Fruit fly (Drosophila melanogaster) whole organism, embryonic: ENCODE measurements around the gene Inx7.

ENCODE experiments used
- ATbp ChIP-seq: fragments of 200-800 bp; sonication (Bioruptor generic); optimal IDR thresholded peaks from 2 replicates; lab custom pipeline; 2017; ENCODE audit warnings: missing biosample characterization, mild to moderate bottlenecking, missing genetic modification characterization, missing genetic modification reagents
- Antp ChIP-seq: fragments of 200-800 bp; sonication (Bioruptor generic); optimal IDR thresholded peaks from 3 replicates; lab custom pipeline; 2016; ENCODE audit warnings: missing biosample characterization, missing genetic modification characterization
- CG10209 ChIP-seq: fragments of 200-800 bp; sonication (Bioruptor generic); optimal IDR thresholded peaks from 3 replicates; lab custom pipeline; 2017; ENCODE audit warnings: missing biosample characterization, mild to moderate bottlenecking, missing genetic modification characterization, missing genetic modification reagents
- CG1024 ChIP-seq: fragments of 200-800 bp; sonication (Bioruptor generic); IDR thresholded peaks from 2 replicates; pipeline ENCODE4 v1.3.6; 2022; ENCODE audit warnings: missing biosample characterization, missing genetic modification characterization
- CG10959 ChIP-seq: fragments of 200-800 bp; sonication (Bioruptor generic); IDR thresholded peaks from 2 replicates; pipeline ENCODE4 v1.3.6; 2022; ENCODE audit warnings: missing biosample characterization, missing genetic modification characterization
- CG11560 ChIP-seq: fragments of 200-800 bp; sonication (Bioruptor generic); IDR thresholded peaks from 3 replicates; pipeline ENCODE4 v1.3.6; 2022; ENCODE audit warnings: missing biosample characterization, missing genetic modification characterization
- CG13296 ChIP-seq: fragments of 200-800 bp; sonication (Bioruptor generic); optimal IDR thresholded peaks from 3 replicates; lab custom pipeline; 2018; ENCODE audit warnings: missing biosample characterization, mild to moderate bottlenecking, missing genetic modification characterization
- CG14441 ChIP-seq: fragments of 200-800 bp; sonication (Bioruptor generic); IDR thresholded peaks from 2 replicates; pipeline ENCODE4 v1.3.6; 2022; ENCODE audit warnings: missing biosample characterization, missing genetic modification characterization
- CG17612 ChIP-seq: fragments of 200-800 bp; sonication (Bioruptor generic); IDR thresholded peaks from 2 replicates; pipeline ENCODE4 v1.3.6; 2022; ENCODE audit warnings: missing biosample characterization, missing genetic modification characterization
- CG1832 ChIP-seq: fragments of 200-800 bp; sonication (Bioruptor generic); optimal IDR thresholded peaks from 2 replicates; lab custom pipeline; 2017; ENCODE audit warnings: missing biosample characterization, mild to moderate bottlenecking, missing genetic modification characterization, inconsistent platforms
- CG18619 ChIP-seq: fragments of 200-800 bp; sonication (Bioruptor generic); optimal IDR thresholded peaks from 3 replicates; lab custom pipeline; 2017; ENCODE audit warnings: missing biosample characterization, mild to moderate bottlenecking, missing genetic modification characterization
- CG2120 ChIP-seq: fragments of 200-800 bp; sonication (Bioruptor generic); optimal IDR thresholded peaks from 3 replicates; lab custom pipeline; 2016; ENCODE audit warnings: missing biosample characterization, missing genetic modification characterization
- CG2678 ChIP-seq: fragments of 200-800 bp; sonication (Bioruptor generic); optimal IDR thresholded peaks from 3 replicates; lab custom pipeline; 2019; ENCODE audit warnings: missing biosample characterization, mild to moderate bottlenecking, missing genetic modification characterization, moderate library complexity
- CG34376 ChIP-seq: fragments of 200-800 bp; sonication (Bioruptor generic); optimal IDR thresholded peaks from 2 replicates; lab custom pipeline; 2018; ENCODE audit warnings: missing biosample characterization, mild to moderate bottlenecking, missing genetic modification characterization
- CG34422 ChIP-seq: fragments of 200-800 bp; sonication (Bioruptor generic); IDR thresholded peaks from 3 replicates; pipeline ENCODE4 v1.3.6; 2022; ENCODE audit warnings: missing biosample characterization, missing genetic modification characterization
- CG4424 ChIP-seq: fragments of 200-800 bp; sonication (Bioruptor generic); optimal IDR thresholded peaks from 3 replicates; lab custom pipeline; 2016; ENCODE audit warnings: missing biosample characterization, missing genetic modification characterization
- CG7271 ChIP-seq: fragments of 200-800 bp; sonication (Bioruptor generic); optimal IDR thresholded peaks from 2 replicates; lab custom pipeline; 2018; ENCODE audit warnings: missing biosample characterization, mild to moderate bottlenecking, missing genetic modification characterization, moderate library complexity
- CG9727 ChIP-seq: fragments of 200-800 bp; sonication (Bioruptor generic); optimal IDR thresholded peaks from 3 replicates; lab custom pipeline; 2017; ENCODE audit warnings: missing biosample characterization, mild to moderate bottlenecking, missing genetic modification characterization
- Dek ChIP-seq: fragments of 200-800 bp; sonication (Bioruptor generic); optimal IDR thresholded peaks from 3 replicates; lab custom pipeline; 2019; ENCODE audit warnings: missing biosample characterization, mild to moderate bottlenecking, missing genetic modification characterization, moderate library complexity
- Elba2 ChIP-seq: fragments of 200-800 bp; sonication (Bioruptor generic); optimal IDR thresholded peaks from 3 replicates; lab custom pipeline; 2016; ENCODE audit warnings: missing biosample characterization, missing genetic modification characterization
- HLH4C ChIP-seq: fragments of 200-800 bp; sonication (Bioruptor generic); IDR thresholded peaks from 3 replicates; pipeline ENCODE4 v1.3.6; 2022; ENCODE audit warnings: missing biosample characterization, missing genetic modification characterization; ENCODE audit not compliant: partially characterized antibody
- Hand ChIP-seq: fragments of 200-800 bp; sonication (Bioruptor generic); optimal IDR thresholded peaks from 2 replicates; lab custom pipeline; 2017; ENCODE audit warnings: mild to moderate bottlenecking, missing biosample characterization, missing genetic modification reagents, missing genetic modification characterization
- Jarid2 ChIP-seq: fragments of 200-800 bp; sonication (Bioruptor generic); optimal IDR thresholded peaks from 3 replicates; lab custom pipeline; 2017; ENCODE audit warnings: mild to moderate bottlenecking, missing biosample characterization, missing genetic modification reagents, missing genetic modification characterization
- Med ChIP-seq: fragments of 200-800 bp; sonication (Bioruptor generic); peaks from one replicate; lab custom pipeline; 2016; ENCODE audit warnings: missing biosample characterization, missing genetic modification characterization, mild to moderate bottlenecking, inconsistent platforms, moderate library complexity
- Optix ChIP-seq: fragments of 200-800 bp; sonication (Bioruptor generic); IDR thresholded peaks from 3 replicates; pipeline ENCODE4 v1.3.6; 2022; ENCODE audit warnings: missing biosample characterization, missing genetic modification characterization
- Poxn ChIP-seq: fragments of 200-800 bp; sonication (Bioruptor generic); IDR thresholded peaks from 2 replicates; pipeline ENCODE4 v1.3.6; 2022; ENCODE audit warnings: missing biosample characterization, missing genetic modification characterization
- Rfx ChIP-seq: fragments of 200-800 bp; sonication (Bioruptor generic); IDR thresholded peaks from 2 replicates; pipeline ENCODE4 v1.3.6; 2022; ENCODE audit warnings: missing biosample characterization, missing genetic modification characterization
- Rx ChIP-seq: fragments of 200-800 bp; sonication (Bioruptor generic); IDR thresholded peaks from 2 replicates; pipeline ENCODE4 v1.3.6; 2022; ENCODE audit warnings: missing biosample characterization, missing genetic modification characterization
- Taf1 ChIP-seq: fragments of 200-800 bp; sonication (Bioruptor generic); IDR thresholded peaks from 2 replicates; pipeline ENCODE4 v1.3.6; 2022; ENCODE audit warnings: missing biosample characterization, missing genetic modification characterization
- Usf ChIP-seq: fragments of 200-800 bp; sonication (Bioruptor generic); optimal IDR thresholded peaks from 2 replicates; lab custom pipeline; 2017; ENCODE audit warnings: missing genotype, missing biosample characterization, missing genetic modification characterization
- ab ChIP-seq: fragments of 200-800 bp; sonication (Bioruptor generic); optimal IDR thresholded peaks from 2 replicates; lab custom pipeline; 2016; ENCODE audit warnings: missing biosample characterization, missing genetic modification characterization
- abd-A ChIP-seq: fragments of 200-800 bp; sonication (Bioruptor generic); optimal IDR thresholded peaks from 3 replicates; lab custom pipeline; 2019; ENCODE audit warnings: missing biosample characterization, mild to moderate bottlenecking, missing genetic modification characterization, moderate library complexity
- az2 ChIP-seq: fragments of 200-800 bp; sonication (Bioruptor generic); optimal IDR thresholded peaks from 3 replicates; lab custom pipeline; 2016; ENCODE audit warnings: missing biosample characterization, missing genetic modification characterization
- bsh ChIP-seq, 2 experiments: fragments of 200-800 bp; sonication (Bioruptor generic); optimal IDR thresholded peaks; 2 replicates each; lab custom pipeline; 2017 to 2018; ENCODE audit warnings: mild to moderate bottlenecking in 2 of 2, missing biosample characterization in 2 of 2, missing genetic modification characterization in 2 of 2, moderate library complexity in 1 of 2
- caup ChIP-seq: fragments of 200-800 bp; sonication (Bioruptor generic); optimal IDR thresholded peaks from 3 replicates; lab custom pipeline; 2017; ENCODE audit warnings: missing biosample characterization, mild to moderate bottlenecking, missing genetic modification characterization, moderate library complexity; ENCODE audit not compliant: severe bottlenecking
- corto ChIP-seq: fragments of 200-800 bp; sonication (Bioruptor generic); optimal IDR thresholded peaks from 2 replicates; lab custom pipeline; 2016; ENCODE audit warnings: missing biosample characterization, mild to moderate bottlenecking, missing genetic modification characterization, moderate library complexity
- dmrt11E ChIP-seq: fragments of 200-800 bp; sonication (Bioruptor generic); optimal IDR thresholded peaks from 3 replicates; lab custom pipeline; 2018; ENCODE audit warnings: missing biosample characterization, mild to moderate bottlenecking, missing genetic modification characterization, moderate library complexity
- emc ChIP-seq: fragments of 200-800 bp; sonication (Bioruptor generic); optimal IDR thresholded peaks from 2 replicates; lab custom pipeline; 2016; ENCODE audit warnings: missing biosample characterization, missing genetic modification characterization
- gcm2 ChIP-seq: fragments of 200-800 bp; sonication (Bioruptor generic); optimal IDR thresholded peaks from 2 replicates; lab custom pipeline; 2016; ENCODE audit warnings: missing biosample characterization, missing genetic modification characterization
- grau ChIP-seq: fragments of 200-800 bp; optimal IDR thresholded peaks from 3 replicates; lab custom pipeline; 2019; ENCODE audit warnings: missing biosample characterization, mild to moderate bottlenecking, missing genetic modification characterization, moderate library complexity
- ham ChIP-seq: fragments of 200-800 bp; sonication (Bioruptor generic); IDR thresholded peaks from 2 replicates; pipeline ENCODE4 v1.3.6; 2022; ENCODE audit warnings: missing biosample characterization, missing genetic modification characterization
- lilli ChIP-seq: fragments of 200-800 bp; sonication (Bioruptor generic); optimal IDR thresholded peaks from 3 replicates; lab custom pipeline; 2016; ENCODE audit warnings: missing biosample characterization, missing genetic modification characterization
- mirr ChIP-seq: fragments of 200-800 bp; sonication (Bioruptor generic); optimal IDR thresholded peaks from 3 replicates; lab custom pipeline; 2018; ENCODE audit warnings: missing biosample characterization, mild to moderate bottlenecking, missing genetic modification characterization
- odd ChIP-seq: fragments of 200-800 bp; sonication (Bioruptor generic); optimal IDR thresholded peaks from 2 replicates; lab custom pipeline; 2017; ENCODE audit warnings: missing biosample characterization, mild to moderate bottlenecking, missing genetic modification characterization
- sens-2 ChIP-seq: fragments of 200-800 bp; sonication (Bioruptor generic); IDR thresholded peaks from 2 replicates; pipeline ENCODE4 v1.3.6; 2022; ENCODE audit warnings: missing biosample characterization, missing genetic modification characterization
- seq ChIP-seq: fragments of 200-800 bp; sonication (Bioruptor generic); IDR thresholded peaks from 2 replicates; pipeline ENCODE4 v1.3.6; 2022; ENCODE audit warnings: missing biosample characterization, missing genetic modification characterization
- trh ChIP-seq: fragments of 200-800 bp; sonication (Bioruptor generic); optimal IDR thresholded peaks from 2 replicates; lab custom pipeline; 2016; ENCODE audit warnings: missing biosample characterization, missing genetic modification characterization
- zfh1 ChIP-seq: fragments of 200-800 bp; sonication (Bioruptor generic); IDR thresholded peaks from 3 replicates; pipeline ENCODE4 v1.3.6; 2022; ENCODE audit warnings: missing biosample characterization, missing genetic modification characterization

Gene Inx7

dm6 chrX:6994473-6995179, 1.2 kb upstream of the Inx7 start (continued):
- TF ChIP-seq CG34376 (GFP tag; lab: Kevin White, UChicago), result peak; percentile 54
- TF ChIP-seq grau (tag; lab: Kevin White, UChicago), result no peak
- no peak for TF ChIP-seq CG10209 (GFP tag; lab: Kevin White, UChicago)
- TF ChIP-seq ab, result no peak
- peak; percentile 29 for TF ChIP-seq ATbp (GFP tag; lab: Kevin White, UChicago)
- peak; percentile 34 for TF ChIP-seq Med (GFP tag; lab: Kevin White, UChicago)
- no peak for TF ChIP-seq seq (GFP tag; lab: Robert Waterston, UW)
- TF ChIP-seq mirr (GFP tag; lab: Kevin White, UChicago), result peak; percentile 84
- peak; percentile 14 for TF ChIP-seq Hand (GFP tag; lab: Kevin White, UChicago)
- TF ChIP-seq CG17612 (GFP tag; lab: Robert Waterston, UW), result no peak
- no peak for TF ChIP-seq CG4424
- TF ChIP-seq Elba2 (GFP tag; lab: Kevin White, UChicago), result no peak
- no peak for TF ChIP-seq CG9727 (GFP tag; lab: Kevin White, UChicago)

DNA sequence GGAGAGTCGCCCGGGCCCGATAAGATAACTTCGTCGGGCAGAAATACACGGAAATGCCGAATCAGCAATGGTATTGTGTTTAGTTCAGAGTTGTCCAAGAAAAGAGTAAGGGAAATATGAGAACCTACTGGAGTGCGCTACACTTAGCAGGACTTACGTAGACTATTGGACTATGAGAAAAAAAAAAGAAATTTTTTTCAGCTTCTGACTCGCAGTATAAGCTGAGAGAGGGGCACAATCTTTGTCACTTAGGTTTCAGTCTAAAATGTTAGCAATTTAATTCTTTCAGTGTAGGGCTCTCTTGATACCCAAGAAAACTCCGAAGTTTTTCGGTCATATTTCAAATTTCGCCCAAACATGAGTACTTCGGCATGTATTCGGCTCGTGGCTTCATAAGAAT, 341 bp upstream of the Inx7 start:
- TF ChIP-seq CG7271 (tag; lab: Kevin White, UChicago) (no peak), trh (GFP tag; lab: Kevin White, UChicago) (no peak), sens-2 (GFP tag; lab: Robert Waterston, UW) (peak; percentile 72; the same call in 1 of the 2 replicates), az2 (GFP tag; lab: Kevin White, UChicago) (peak; percentile 62), dmrt11E (tag; lab: Kevin White, UChicago) (peak; percentile 36), Usf (GFP tag; lab: Kevin White, UChicago) (peak; percentile 27), HLH4C (GFP tag; lab: Robert Waterston, UW) (no peak), corto (GFP tag; lab: Kevin White, UChicago) (peak; percentile 73), odd (GFP tag; lab: Kevin White, UChicago) (peak; percentile 32), gcm2 (GFP tag; lab: Kevin White, UChicago) (peak; percentile 30), Poxn (GFP tag; lab: Robert Waterston, UW) (peak; percentile 20; the same call in 1 of the 2 replicates), CG11560 (tag; lab: Robert Waterston, UW) (peak; percentile 61; the same call in 1 of the 3 replicates), Antp (peak; percentile 68), emc (peak; percentile 1), Jarid2 (GFP tag; lab: Kevin White, UChicago) (no peak), Optix (GFP tag; lab: Robert Waterston, UW) (peak; percentile 66; the same call in 1 of the 3 replicates), bsh (GFP tag; optimal IDR thresholded peaks at IDR 0.05; lab: Kevin White, UChicago) (peak in 1 of 2 experiments; percentile 74), Taf1 (GFP tag; lab: Robert Waterston, UW) (peak; percentile 66; the same call in 1 of the 2 replicates), CG34422 (GFP tag; lab: Robert Waterston, UW) (peak; percentile 86), zfh1 (GFP tag; lab: Robert Waterston, UW) (peak; percentile 85), ham (no peak), CG13296 (GFP tag; lab: Kevin White, UChicago) (peak; percentile 35), CG2120 (peak; percentile 85), CG18619 (peak; percentile 73), CG1024 (GFP tag; lab: Robert Waterston, UW) (peak; percentile 56), lilli (GFP tag; lab: Kevin White, UChicago) (peak; percentile 75), abd-A (tag; lab: Kevin White, UChicago) (no peak), CG2678 (tag; lab: Kevin White, UChicago) (peak; percentile 82), Dek (tag; lab: Kevin White, UChicago) (peak; percentile 62), CG14441 (peak; percentile 91), CG10959 (GFP tag; lab: Robert Waterston, UW) (peak; percentile 42; the same call in 1 of the 2 replicates), ATbp (GFP tag; lab: Kevin White, UChicago) (peak; percentile 66), CG1832 (GFP tag; lab: Kevin White, UChicago) (no peak), Rfx (GFP tag; lab: Robert Waterston, UW) (peak; percentile 88), caup (GFP tag; lab: Kevin White, UChicago) (peak; percentile 73), Rx (peak; percentile 82)
